Worm (Caenorhabditis elegans) whole organism, midembryonic: Measurements from ENCODE around the gene sre-33.

Source experiments
- cog-1 ChIP-seq: sonication (generic microtip); optimal IDR thresholded peaks from 2 replicates; lab custom pipeline; 2016; ENCODE audit warnings: missing genetic modification characterization, missing compliant biosample characterization
- tab-1 ChIP-seq: fragments of 200-800 bp; sonication (Bioruptor generic); IDR thresholded peaks from 2 replicates; pipeline ENCODE4 v1.3.6; 2022; ENCODE audit warnings: missing genetic modification characterization, missing compliant biosample characterization
- ztf-23 ChIP-seq: fragments of 200-800 bp; sonication (Bioruptor generic); IDR thresholded peaks from 2 replicates; pipeline ENCODE4 v1.3.6; 2022; ENCODE audit warnings: missing genetic modification reagents, missing genetic modification characterization, missing compliant biosample characterization

- TF ChIP-seq ztf-23 (GFP tag; lab: Robert Waterston, UW) (no peak), cog-1 (no peak), tab-1 (GFP tag; lab: Robert Waterston, UW) (no peak)
Measured at ce11 chrII:12435202-12435872, 17.8 kb upstream of the sre-33 start.
